Worm (Caenorhabditis elegans) whole organism, L4 larva: Measurements from ENCODE around the gene fbxa-26.

Experiments
- R02D3.7 ChIP-seq: fragments of 150-350 bp; sonication (generic microtip); optimal IDR thresholded peaks from 3 replicates; lab custom pipeline; 2014; ENCODE audit warnings: missing biosample characterization, missing genetic modification characterization
- Y48G9A.11 ChIP-seq: fragments of 200-800 bp; sonication (Bioruptor generic); IDR thresholded peaks from 2 replicates; pipeline ENCODE4 v1.3.6; 2022; ENCODE audit warnings: missing genetic modification reagents, missing genetic modification characterization, missing compliant biosample characterization
- ZK337.2 ChIP-seq: fragments of 200-800 bp; sonication (Bioruptor generic); IDR thresholded peaks from 2 replicates; pipeline ENCODE4 v1.3.6; 2022; ENCODE audit warnings: missing genetic modification reagents, missing genetic modification characterization, missing compliant biosample characterization
- ZK546.5 ChIP-seq, 2 experiments: sonication (generic microtip); optimal IDR thresholded peaks; 2 replicates each; lab custom pipeline; 2017; ENCODE audit warnings: missing biosample characterization in 2 of 2, missing genetic modification characterization in 2 of 2
- daf-19 ChIP-seq: fragments of 200-800 bp; sonication (Bioruptor generic); conservative IDR thresholded peaks from 2 replicates; pipeline ENCODE4 v1.3.6; 2022; ENCODE audit warnings: missing genetic modification characterization, missing compliant biosample characterization
- dmd-6 ChIP-seq: fragments of 200-800 bp; sonication (Bioruptor generic); IDR thresholded peaks from 2 replicates; pipeline ENCODE4 v1.3.6; 2022; ENCODE audit warnings: missing genetic modification reagents, missing genetic modification characterization, missing compliant biosample characterization
- duxl-1 ChIP-seq: sonication (generic microtip); optimal IDR thresholded peaks from 2 replicates; lab custom pipeline; 2016; ENCODE audit warnings: mild to moderate bottlenecking, missing genetic modification characterization, moderate library complexity, missing compliant biosample characterization; ENCODE audit not compliant: poor library complexity
- egl-43 ChIP-seq: fragments of 200-800 bp; sonication (Bioruptor generic); IDR thresholded peaks from 2 replicates; pipeline ENCODE4 v1.3.6; 2022; ENCODE audit warnings: missing genetic modification reagents, missing genetic modification characterization, missing compliant biosample characterization
- gei-8 ChIP-seq: fragments of 200-800 bp; sonication (Bioruptor generic); optimal IDR thresholded peaks from 2 replicates; lab custom pipeline; 2018; ENCODE audit warnings: mild to moderate bottlenecking, missing genetic modification characterization, missing compliant biosample characterization
- hlh-11 ChIP-seq: fragments of 200-800 bp; sonication (Bioruptor generic); optimal IDR thresholded peaks from 2 replicates; lab custom pipeline; 2018; ENCODE audit warnings: mild to moderate bottlenecking, missing genetic modification characterization, missing compliant biosample characterization
- sdz-12 ChIP-seq: fragments of 200-800 bp; sonication (Bioruptor generic); optimal IDR thresholded peaks from 2 replicates; lab custom pipeline; 2018; ENCODE audit warnings: mild to moderate bottlenecking, missing genetic modification characterization, missing compliant biosample characterization
- set-16 ChIP-seq: fragments of 200-800 bp; sonication (Bioruptor generic); IDR thresholded peaks from 2 replicates; pipeline ENCODE4 v1.3.6; 2022; ENCODE audit warnings: missing genetic modification reagents, missing genetic modification characterization, missing compliant biosample characterization
- vab-7 ChIP-seq: fragments of 200-800 bp; sonication (Bioruptor generic); IDR thresholded peaks from 2 replicates; pipeline ENCODE4 v1.3.6; 2022; ENCODE audit warnings: missing genetic modification reagents, missing genetic modification characterization, missing compliant biosample characterization
- zip-2 ChIP-seq: fragments of 150-350 bp; optimal IDR thresholded peaks from 2 replicates; lab custom pipeline; 2014; ENCODE audit warnings: missing biosample characterization, missing genetic modification characterization
- ztf-11 ChIP-seq: fragments of 150-350 bp; optimal IDR thresholded peaks from 2 replicates; lab custom pipeline; 2014; ENCODE audit warnings: missing biosample characterization, missing genetic modification characterization

fbxa-26 gene

DNA sequence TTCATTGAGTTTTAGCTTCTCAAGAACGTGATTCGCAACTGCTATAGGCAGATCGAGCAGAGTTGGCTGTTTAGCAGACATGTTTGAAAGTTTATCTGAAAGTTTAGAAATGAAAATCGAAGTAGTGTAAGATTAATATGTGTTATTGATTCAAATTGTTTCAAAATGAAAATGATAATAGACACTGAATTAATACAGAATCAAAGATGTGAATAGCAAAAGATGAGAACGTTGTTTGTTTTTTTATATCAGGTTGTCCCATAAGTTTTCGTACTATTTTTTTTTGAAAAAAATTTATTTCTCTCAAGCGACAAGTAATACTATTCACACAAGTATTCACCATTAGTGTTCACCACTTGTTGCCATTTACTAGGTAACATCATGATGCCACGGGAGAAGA is 49.2 kb downstream of the fbxa-26 start, which contains the start of gene fbxa-36:
Gene fbxa-36 (minus strand): TSS at position 101 of the 400 bp plus-strand sequence.
- TF ChIP-seq dmd-6 (no peak), set-16 (GFP tag; lab: Robert Waterston, UW) (no peak), vab-7 (no peak), ztf-11 (tag; lab: Kevin White, UChicago) (no peak), ZK337.2 (GFP tag; lab: Robert Waterston, UW) (no peak), egl-43 (GFP tag; lab: Robert Waterston, UW) (no peak), hlh-11 (tag; lab: Kevin White, UChicago) (no peak), zip-2 (no peak), sdz-12 (GFP tag; lab: Kevin White, UChicago) (no peak), duxl-1 (tag; lab: Kevin White, UChicago) (no peak), R02D3.7 (no peak), Y48G9A.11 (no peak), gei-8 (no peak), ZK546.5 (tag; optimal IDR thresholded peaks at IDR 0.05; lab: Kevin White, UChicago) (no peak), daf-19 (no peak)
- TF ChIP-seq, all 104 proteins: peak for 0
